Worm (Caenorhabditis elegans): ENCODE measurements around the gene K10D11.2.

DNA sequence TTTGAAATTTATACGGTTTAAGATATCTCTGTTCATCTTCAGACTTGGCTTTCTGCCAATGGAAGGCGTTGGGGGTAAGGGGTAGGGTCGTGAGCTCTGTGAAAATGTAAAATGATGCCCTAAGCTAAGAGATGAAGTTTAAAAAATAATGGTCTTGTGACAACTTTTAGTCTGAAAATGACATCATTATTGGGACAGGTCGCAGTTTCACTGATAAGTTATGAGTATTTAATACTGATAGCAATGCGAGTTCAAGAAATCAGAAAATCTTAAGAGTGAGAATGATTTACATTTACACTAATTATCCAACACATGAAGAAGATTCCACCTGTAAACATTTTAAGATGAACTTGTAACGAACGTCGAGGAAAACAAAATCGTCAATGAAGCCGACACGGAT is 14.1 kb upstream of the K10D11.2 start:
- TF ChIP-seq zag-1 (tag; optimal IDR thresholded peaks at IDR 0.05) (no peak), snpc-4 (tag; optimal IDR thresholded peaks at IDR 0.05) (no peak), nhr-28 (tag; optimal IDR thresholded peaks at IDR 0.05) (no peak), unc-62 (GFP tag; optimal IDR thresholded peaks at IDR 0.05) (no peak)
